Fruit fly (Drosophila melanogaster): Measurements from ENCODE around the gene Atg8b.

The Atg8b gene

DNA sequence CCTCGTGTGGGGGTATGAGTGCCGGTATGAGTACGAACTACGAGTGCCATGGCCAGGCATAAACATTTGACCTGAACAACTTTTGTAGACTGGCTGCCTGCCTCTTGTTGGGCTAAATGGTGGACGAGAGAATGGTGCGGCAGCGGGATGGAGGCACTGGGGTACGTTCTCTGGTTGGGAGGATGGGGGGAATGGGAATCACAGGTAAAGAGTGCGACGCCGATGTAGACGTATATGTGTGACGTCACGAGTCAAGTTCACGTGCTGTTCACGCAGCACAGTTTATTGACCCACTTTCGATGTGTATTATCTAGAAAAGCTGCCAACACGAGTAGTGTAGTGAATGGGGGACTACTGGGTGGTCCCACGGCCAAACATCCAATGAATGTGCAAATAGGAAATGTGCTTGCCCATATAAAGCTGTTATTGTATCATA, 17.9 kb downstream of the Atg8b start:
- TF ChIP-seq Dll (optimal IDR thresholded peaks at IDR 0.05): no peak
- TF ChIP-seq CG8478 (optimal IDR thresholded peaks at IDR 0.05): no peak
- TF ChIP-seq psq (optimal IDR thresholded peaks at IDR 0.05): no peak
- TF ChIP-seq EcR (GFP tag; optimal IDR thresholded peaks at IDR 0.05): no peak
- no peak for TF ChIP-seq pan (optimal IDR thresholded peaks at IDR 0.05)
- no peak for TF ChIP-seq usp (GFP tag; optimal IDR thresholded peaks at IDR 0.05)

DNA sequence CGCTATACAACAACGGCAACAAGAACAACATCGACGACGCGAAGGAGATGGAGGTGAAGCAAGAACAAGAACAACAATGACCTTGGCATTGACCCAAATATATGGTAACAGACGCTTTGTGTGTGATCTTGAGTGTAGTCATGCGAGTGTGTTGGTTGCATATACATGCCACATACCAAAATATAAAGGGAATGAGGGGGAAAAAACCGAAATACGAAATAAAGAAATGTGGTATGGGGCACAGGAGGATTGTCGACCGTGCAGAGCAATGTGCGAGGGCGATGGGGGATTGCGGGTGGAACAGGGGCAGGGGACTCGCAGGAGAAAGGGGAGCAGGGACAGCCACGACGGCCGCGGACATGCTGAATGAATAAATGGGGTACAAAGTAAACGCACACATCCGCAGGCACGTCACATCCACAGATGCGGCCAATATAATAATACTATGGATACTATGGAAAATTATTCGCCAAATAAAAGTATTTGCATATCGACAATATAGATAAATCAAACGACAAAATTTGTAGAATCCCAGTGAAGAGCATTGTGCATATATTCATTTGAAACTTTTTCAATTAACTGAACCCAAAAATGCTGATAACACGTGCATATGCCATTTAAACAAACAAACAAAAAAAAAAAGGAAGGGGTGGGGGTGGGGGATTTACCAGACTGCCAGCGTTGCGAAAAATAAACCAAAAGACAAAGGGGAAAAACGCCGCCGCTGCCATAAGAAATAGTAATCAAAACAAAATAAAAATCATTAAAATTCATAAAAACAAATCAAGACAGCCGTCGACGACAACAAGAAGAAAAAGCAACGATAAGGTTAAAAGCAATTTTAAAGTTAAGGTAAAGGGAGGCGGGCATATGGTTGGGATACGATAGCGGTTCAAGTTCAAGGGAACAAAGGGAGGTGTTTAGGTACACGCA, 18.7 kb downstream of the Atg8b start:
- TF ChIP-seq Dll (optimal IDR thresholded peaks at IDR 0.05): no peak
- TF ChIP-seq pan (optimal IDR thresholded peaks at IDR 0.05): no peak
- no peak for TF ChIP-seq psq (optimal IDR thresholded peaks at IDR 0.05)
- TF ChIP-seq EcR (GFP tag; optimal IDR thresholded peaks at IDR 0.05): no peak

DNA sequence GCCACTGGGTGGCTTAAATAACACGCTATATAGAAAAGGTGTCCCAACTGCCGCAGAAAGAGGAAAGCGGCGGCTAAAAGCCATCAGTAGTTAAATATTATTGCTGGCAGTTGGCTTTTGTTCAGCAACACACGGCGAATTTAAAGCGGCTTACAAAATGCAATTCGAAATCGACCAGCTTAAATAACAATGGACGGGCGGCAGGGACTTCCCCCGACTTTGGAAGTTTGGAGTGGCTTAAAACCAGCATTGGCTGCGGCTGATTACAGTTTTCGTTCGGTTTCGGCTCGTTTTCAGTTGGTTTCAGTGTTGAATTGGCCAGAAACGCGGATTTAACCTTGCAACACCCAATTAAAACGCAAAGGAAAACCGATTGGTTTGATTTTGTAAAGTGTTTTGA, 19.7 kb downstream of the Atg8b start:
- no peak for TF ChIP-seq EcR (GFP tag; optimal IDR thresholded peaks at IDR 0.05)
- TF ChIP-seq psq (optimal IDR thresholded peaks at IDR 0.05): no peak
- TF ChIP-seq pan (optimal IDR thresholded peaks at IDR 0.05): no peak
- no peak for TF ChIP-seq Dll (optimal IDR thresholded peaks at IDR 0.05)
- no peak for TF ChIP-seq CG8478 (optimal IDR thresholded peaks at IDR 0.05)
- TF ChIP-seq usp (GFP tag; optimal IDR thresholded peaks at IDR 0.05): no peak

DNA sequence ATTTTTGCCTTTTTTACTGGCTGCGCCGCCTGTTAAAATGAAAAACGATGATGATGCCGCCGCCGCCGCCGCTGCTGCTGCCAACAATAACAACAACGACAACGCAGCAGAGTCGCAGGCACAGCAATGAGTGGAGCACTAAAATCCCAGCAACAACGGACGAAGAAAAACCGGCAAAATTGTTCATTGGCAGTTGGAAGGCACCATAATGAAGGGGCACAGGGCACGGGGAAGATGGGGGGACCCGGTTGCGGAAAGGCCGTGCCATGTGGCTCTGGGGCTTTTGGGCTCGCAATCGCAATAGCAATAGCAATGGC, 20.4 kb downstream of the Atg8b start:
- TF ChIP-seq Dll (optimal IDR thresholded peaks at IDR 0.05): peak; percentile 52
- no peak for TF ChIP-seq EcR (GFP tag; optimal IDR thresholded peaks at IDR 0.05)
- no peak for TF ChIP-seq CG8478 (optimal IDR thresholded peaks at IDR 0.05)
- no peak for TF ChIP-seq pan (optimal IDR thresholded peaks at IDR 0.05)
- no peak for TF ChIP-seq usp (GFP tag; optimal IDR thresholded peaks at IDR 0.05)
- no peak for TF ChIP-seq psq (optimal IDR thresholded peaks at IDR 0.05)

DNA sequence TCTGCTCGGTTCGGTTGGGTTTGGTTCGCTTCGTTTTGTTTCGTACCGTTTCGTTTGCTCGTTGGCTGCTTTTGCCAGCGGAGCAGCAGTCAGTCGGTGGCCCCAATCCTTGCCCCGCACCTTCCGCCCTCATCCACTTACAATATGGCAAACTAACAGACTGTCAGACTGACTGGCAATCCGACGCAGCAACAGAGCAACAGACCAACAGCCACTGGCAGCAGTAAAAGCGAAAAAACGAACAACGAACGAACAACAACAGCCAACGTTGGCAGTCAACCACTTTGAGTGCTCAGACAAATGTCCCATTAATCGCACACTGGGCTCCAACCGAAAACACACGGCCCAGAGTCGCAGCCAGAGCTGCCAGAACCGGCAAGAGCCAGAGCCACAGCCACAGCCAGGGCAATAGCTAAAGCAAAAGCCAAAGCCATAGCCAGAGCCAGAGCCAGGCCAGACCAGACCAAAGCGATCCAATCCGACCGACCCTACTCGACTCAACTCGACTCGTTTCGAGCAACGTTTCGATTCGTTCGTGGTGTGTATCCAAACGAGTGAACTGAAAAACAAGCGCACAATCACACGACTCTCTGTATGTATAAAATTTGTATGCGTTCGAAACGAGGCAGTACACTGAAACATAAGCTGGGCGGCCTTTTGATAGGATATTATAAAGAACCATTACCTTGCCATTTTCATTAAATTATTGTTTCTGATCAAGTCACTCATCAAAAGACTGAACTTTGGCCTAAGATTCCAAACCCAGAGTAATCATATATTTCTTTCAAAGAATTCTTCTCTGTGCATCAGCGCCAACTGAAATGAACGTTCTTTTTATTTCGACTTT, 20.9 kb downstream of the Atg8b start:
- TF ChIP-seq Dll (optimal IDR thresholded peaks at IDR 0.05): peak; percentile 5
- TF ChIP-seq psq (optimal IDR thresholded peaks at IDR 0.05): no peak

DNA sequence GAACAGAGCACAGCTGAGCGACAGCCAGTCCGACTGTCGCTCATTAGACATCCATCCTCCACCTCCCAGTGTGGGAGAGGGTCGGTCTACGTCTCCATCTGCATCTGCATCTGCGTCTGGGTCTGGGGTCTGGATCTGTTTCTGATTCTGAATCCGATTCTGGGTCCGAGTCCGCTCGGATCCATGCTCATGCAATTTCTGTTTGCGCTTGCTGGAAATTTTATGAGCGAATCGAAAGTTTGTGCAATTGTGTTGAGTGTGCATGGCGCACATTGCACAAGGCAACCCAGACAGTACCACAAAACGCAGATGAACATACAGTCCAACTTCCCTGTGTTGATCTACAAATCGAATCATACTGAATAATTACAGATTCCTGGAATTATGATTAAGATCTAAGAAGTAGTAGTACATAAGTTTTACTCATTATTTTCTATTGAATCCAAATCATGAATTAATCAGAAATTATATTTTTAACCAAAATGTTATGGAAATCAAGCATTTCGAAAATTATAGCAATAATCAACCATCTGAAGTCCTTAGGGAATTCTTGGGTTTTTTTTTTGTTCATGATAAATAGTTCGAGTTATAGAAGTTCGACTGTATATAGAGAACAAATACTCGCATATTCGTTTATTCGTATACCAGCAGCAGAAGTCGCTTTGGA, 21.7 kb downstream of the Atg8b start:
- TF ChIP-seq pan (optimal IDR thresholded peaks at IDR 0.05) (no peak), usp (GFP tag; optimal IDR thresholded peaks at IDR 0.05) (no peak), EcR (GFP tag; optimal IDR thresholded peaks at IDR 0.05) (no peak), CG8478 (optimal IDR thresholded peaks at IDR 0.05) (no peak), psq (optimal IDR thresholded peaks at IDR 0.05) (no peak), Dll (optimal IDR thresholded peaks at IDR 0.05) (no peak)

DNA sequence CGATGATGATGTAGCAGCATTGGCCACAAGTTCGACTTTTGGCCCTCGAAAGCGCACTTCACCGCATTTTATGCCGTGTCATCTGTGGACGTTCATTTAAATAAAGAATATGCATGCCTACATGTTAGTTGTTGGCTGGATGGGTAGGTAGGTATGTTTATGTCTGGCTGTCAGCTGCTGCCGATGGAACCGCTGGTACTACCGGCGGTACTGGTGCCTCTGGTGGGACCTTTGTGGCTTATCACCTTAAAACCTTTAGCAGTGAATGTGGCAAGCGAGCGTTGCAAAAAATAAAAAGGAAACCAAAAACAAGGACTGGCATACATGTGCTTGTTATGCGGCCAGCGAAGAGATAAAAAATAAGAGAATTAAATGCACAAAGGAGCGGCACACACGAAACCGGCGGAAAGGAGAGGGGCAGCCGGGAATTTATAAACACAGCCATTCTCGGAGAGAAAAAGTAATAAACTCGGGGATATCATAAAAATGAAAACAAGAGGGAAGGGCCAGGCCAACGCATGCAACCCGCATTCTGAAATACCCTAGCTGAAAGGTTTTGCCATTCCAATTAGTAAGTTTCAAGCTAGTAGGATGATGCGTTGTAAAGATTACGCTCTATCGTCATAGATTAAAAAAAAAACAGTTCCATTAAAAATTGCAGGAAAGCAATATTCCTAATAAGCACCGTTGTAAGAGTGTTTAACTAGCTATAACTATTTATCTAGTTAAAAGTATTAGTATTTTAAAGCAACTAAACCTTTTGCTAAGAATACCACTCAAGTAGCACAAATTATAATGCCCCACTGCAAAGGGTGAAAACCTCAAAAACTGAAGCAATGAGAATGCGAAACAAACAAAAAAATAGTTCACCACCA, 22.7 kb downstream of the Atg8b start:
- TF ChIP-seq pan (optimal IDR thresholded peaks at IDR 0.05): no peak
- no peak for TF ChIP-seq Dll (optimal IDR thresholded peaks at IDR 0.05)
- TF ChIP-seq EcR (GFP tag; optimal IDR thresholded peaks at IDR 0.05): no peak
- TF ChIP-seq CG8478 (optimal IDR thresholded peaks at IDR 0.05): no peak
- no peak for TF ChIP-seq usp (GFP tag; optimal IDR thresholded peaks at IDR 0.05)
- TF ChIP-seq psq (optimal IDR thresholded peaks at IDR 0.05): no peak

DNA sequence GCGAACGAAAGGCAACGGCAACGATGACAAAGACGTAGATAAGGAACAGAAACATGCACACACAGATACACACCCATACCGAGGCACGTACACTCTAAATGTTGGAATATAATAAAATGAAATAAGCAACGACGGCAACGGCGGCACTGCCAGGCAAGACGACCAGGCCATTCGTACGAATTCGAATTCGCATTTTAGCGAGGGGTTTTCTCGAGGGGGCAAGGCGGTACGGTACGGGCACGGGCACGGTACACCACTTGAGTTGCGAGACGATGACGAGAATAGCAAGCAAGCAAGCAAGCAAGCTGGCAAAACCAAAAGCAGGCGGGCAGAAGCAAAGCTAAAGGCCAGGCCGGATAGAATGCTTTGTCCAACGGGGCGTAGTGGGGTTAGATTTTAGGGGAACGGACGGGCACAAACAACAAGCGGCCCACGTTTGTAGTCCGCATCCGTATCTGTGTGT, 23.7 kb downstream of the Atg8b start:
- TF ChIP-seq usp (GFP tag; optimal IDR thresholded peaks at IDR 0.05): no peak
- no peak for TF ChIP-seq psq (optimal IDR thresholded peaks at IDR 0.05)
- TF ChIP-seq Dll (optimal IDR thresholded peaks at IDR 0.05): no peak
- no peak for TF ChIP-seq CG8478 (optimal IDR thresholded peaks at IDR 0.05)
- no peak for TF ChIP-seq EcR (GFP tag; optimal IDR thresholded peaks at IDR 0.05)
- no peak for TF ChIP-seq pan (optimal IDR thresholded peaks at IDR 0.05)

DNA sequence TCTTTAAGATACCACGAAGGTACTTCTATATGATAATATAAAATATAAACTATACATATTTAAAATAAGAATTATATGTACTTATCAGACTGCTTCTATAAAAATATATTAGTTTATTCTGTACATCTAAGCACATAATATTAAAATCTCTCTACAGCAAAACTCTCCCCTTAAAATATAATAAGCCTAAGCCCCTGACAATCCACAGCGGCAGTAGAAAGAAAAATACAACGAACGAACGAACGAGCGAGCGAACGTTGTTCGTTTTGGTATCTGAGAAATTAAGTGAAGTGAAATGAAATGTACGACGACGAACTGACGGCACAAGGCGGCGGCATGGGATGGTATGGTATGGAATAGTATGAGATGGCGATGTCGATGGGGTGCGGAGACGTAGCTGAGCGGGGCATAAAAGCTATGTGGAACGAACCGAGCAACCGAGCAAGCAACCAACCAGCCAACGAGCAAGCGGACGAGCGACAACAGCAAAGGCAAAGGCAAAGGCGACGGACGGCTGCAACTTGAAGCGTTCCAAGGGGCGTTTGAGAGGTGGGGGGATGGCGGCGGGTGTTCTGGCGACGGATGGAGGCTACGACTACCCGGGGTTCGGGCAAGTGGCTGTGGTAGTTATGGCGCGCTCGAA, 24.3 kb downstream of the Atg8b start:
- TF ChIP-seq CG8478 (optimal IDR thresholded peaks at IDR 0.05) (no peak), usp (GFP tag; optimal IDR thresholded peaks at IDR 0.05) (no peak), Dll (optimal IDR thresholded peaks at IDR 0.05) (no peak), pan (optimal IDR thresholded peaks at IDR 0.05) (no peak), psq (optimal IDR thresholded peaks at IDR 0.05) (no peak), EcR (GFP tag; optimal IDR thresholded peaks at IDR 0.05) (no peak)

DNA sequence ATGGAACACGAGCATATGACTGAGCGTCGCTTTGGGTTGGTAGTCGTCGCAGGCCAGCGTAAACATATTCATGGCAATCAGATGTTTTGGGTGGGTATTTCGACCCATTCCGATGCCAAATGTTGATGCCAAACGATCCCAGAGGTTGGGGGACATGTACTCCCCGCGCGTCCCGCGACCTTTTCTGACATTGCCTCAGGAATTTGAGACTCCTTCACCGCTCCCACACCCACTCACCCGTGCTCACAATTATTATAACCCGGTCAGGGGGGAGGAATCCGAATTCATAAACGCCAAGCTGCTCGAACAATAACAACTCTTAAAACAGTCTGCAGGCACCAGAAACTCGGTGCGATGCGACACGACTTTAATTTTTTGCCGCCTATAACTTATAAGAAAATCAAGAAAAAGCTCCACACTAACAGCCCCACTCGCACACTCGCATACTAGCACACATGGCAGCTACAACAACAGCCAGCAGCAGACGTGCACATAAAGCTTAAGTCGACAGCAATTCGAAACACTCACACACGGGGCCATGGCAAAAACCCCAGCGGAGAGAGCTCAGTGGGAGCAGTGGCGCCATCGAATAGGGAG, 24.9 kb downstream of the Atg8b start:
- TF ChIP-seq CG8478 (optimal IDR thresholded peaks at IDR 0.05) (no peak), psq (optimal IDR thresholded peaks at IDR 0.05) (no peak), EcR (GFP tag; optimal IDR thresholded peaks at IDR 0.05) (no peak), usp (GFP tag; optimal IDR thresholded peaks at IDR 0.05) (no peak), Dll (optimal IDR thresholded peaks at IDR 0.05) (no peak), pan (optimal IDR thresholded peaks at IDR 0.05) (no peak)
